Worm (Caenorhabditis elegans) whole organism, L2 larva: ENCODE data around the gene T16A9.3.

Experiments used
- aly-2 ChIP-seq: fragments of 150-350 bp; optimal IDR thresholded peaks from 2 replicates; lab custom pipeline; 2014; ENCODE audit warnings: missing biosample characterization, missing genetic modification characterization
- blmp-1 ChIP-seq: sonication (generic microtip); optimal IDR thresholded peaks from 2 replicates; lab custom pipeline; 2017; ENCODE audit warnings: missing genetic modification characterization, mild to moderate bottlenecking, missing compliant biosample characterization, antibody characterized with exemption, moderate library complexity; ENCODE audit not compliant: insufficient read depth
- egl-27 ChIP-seq: sonication (generic microtip); optimal IDR thresholded peaks from 3 replicates; lab custom pipeline; 2017; ENCODE audit warnings: missing biosample characterization, missing genetic modification reagents, missing genetic modification characterization
- mab-5 ChIP-seq: fragments of 150-350 bp; optimal IDR thresholded peaks from 2 replicates; lab custom pipeline; 2014; ENCODE audit warnings: missing biosample characterization, missing genetic modification characterization
- mdl-1 ChIP-seq, 2 experiments: fragments of 150-350 bp in 1 of 2; sonication (generic microtip) in 1 of 2; optimal IDR thresholded peaks; 2 replicates each; lab custom pipeline; 2017; ENCODE audit warnings: missing biosample characterization in 2 of 2, missing genetic modification characterization in 2 of 2
- nhr-25 ChIP-seq: fragments of 150-350 bp; sonication (generic microtip); optimal IDR thresholded peaks from 3 replicates; lab custom pipeline; 2014; ENCODE audit warnings: missing biosample characterization, missing genetic modification characterization
- nhr-77 ChIP-seq: fragments of 150-350 bp; optimal IDR thresholded peaks from 2 replicates; lab custom pipeline; 2014; ENCODE audit warnings: missing biosample characterization, missing genetic modification characterization
- skn-1 ChIP-seq: sonication (generic microtip); optimal IDR thresholded peaks from 2 replicates; lab custom pipeline; 2017; ENCODE audit warnings: missing biosample characterization, missing genetic modification characterization
- snpc-4 ChIP-seq: fragments of 150-350 bp; optimal IDR thresholded peaks from 2 replicates; lab custom pipeline; 2014; ENCODE audit warnings: missing biosample characterization, missing genetic modification characterization
- zag-1 ChIP-seq: fragments of 150-350 bp; optimal IDR thresholded peaks from 2 replicates; lab custom pipeline; 2014; ENCODE audit warnings: missing biosample characterization, missing genetic modification characterization
- ztf-1 ChIP-seq: fragments of 200-800 bp; sonication (Bioruptor generic); conservative IDR thresholded peaks from 2 replicates; pipeline ENCODE4 v1.3.6; 2022; ENCODE audit warnings: missing genetic modification characterization, missing compliant biosample characterization
- ztf-11 ChIP-seq: sonication (generic microtip); optimal IDR thresholded peaks from 2 replicates; lab custom pipeline; 2017; ENCODE audit warnings: missing biosample characterization, missing genetic modification characterization

DNA sequence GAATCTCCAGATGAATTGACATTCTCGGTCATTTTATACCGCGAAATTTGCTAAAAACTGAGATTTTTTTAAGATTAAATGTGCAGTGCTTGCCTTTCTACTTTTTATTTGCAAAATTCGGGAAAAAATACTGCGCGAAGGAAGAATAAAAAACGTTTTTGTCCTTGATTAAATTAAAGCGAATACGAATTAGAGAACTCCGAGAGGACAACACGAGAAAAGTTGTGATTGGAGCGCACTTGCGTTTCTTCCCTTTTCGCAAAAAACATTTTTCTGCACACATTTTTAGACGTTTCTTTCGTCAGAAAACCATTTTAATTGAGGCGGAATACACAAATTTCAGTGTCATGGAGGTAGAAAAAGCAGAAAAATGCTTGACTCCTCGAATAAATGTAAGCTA is 19.9 kb upstream of the T16A9.3 start, which contains the start of the genes trm-1 and ints-2:
- no peak for TF ChIP-seq mab-5
- peak; percentile 65 for TF ChIP-seq egl-27 (tag; lab: Kevin White, UChicago)
- TF ChIP-seq ztf-11 (tag; lab: Kevin White, UChicago) = no peak
- TF ChIP-seq snpc-4 (tag; lab: Kevin White, UChicago) = no peak
- TF ChIP-seq nhr-77 (tag; lab: Kevin White, UChicago) = no peak
- TF ChIP-seq zag-1 (tag; lab: Kevin White, UChicago) = peak; percentile 42
- no peak for TF ChIP-seq blmp-1 (tag; lab: Kevin White, UChicago)
- TF ChIP-seq nhr-25 (tag; lab: Kevin White, UChicago) = peak; percentile 68
- no peak for TF ChIP-seq mdl-1 (tag; optimal IDR thresholded peaks at IDR 0.05; lab: Kevin White, UChicago)
- no peak for TF ChIP-seq skn-1 (tag; lab: Kevin White, UChicago)
- TF ChIP-seq aly-2 (tag; lab: Kevin White, UChicago) = no peak
- TF ChIP-seq ztf-1 (GFP tag; lab: Robert Waterston, UW) = no peak
